Worm (Caenorhabditis elegans): ENCODE results near the gene C45B11.6.
A peak's percentile ranks its signal among the peaks of the same experiment; 100 is the strongest.

The C45B11.6 gene

DNA sequence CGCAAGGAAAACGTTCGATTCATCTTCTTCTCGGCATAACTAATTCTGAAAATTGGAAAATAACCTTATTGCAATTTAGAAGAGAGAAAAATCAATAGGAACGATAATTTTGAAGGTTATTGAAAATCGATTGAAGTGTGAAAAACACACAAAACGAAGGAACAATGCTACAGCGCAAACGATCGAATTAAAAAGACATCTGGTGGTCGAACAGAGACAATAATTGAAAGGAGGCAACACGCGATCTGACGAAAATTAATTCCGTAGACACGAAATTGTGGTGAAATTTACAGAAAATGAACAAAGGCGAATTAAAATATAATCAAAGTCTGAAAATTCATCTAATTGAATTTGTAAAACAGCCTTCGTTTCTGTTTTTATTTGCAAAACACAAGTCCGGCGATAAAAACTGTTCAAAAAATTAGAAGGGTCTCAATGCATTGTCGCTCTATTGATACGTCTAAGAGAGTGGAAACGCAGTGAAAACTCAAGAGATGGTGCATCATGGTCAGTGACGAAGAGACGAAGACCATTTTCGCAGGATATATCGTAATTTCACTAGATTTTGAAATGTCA, 4.4 kb upstream of the C45B11.6 start, which contains the start of gene pak-2:
Gene pak-2 (minus strand): TSS at position 51 of the 576 bp plus-strand sequence.
- TF ChIP-seq lin-40 (tag; optimal IDR thresholded peaks at IDR 0.05) (peak; percentile 63), efl-1 (GFP tag; optimal IDR thresholded peaks at IDR 0.05) (peak; percentile 12), B0261.1 (tag; optimal IDR thresholded peaks at IDR 0.05) (peak; percentile 1), D2030.7 (GFP tag; IDR thresholded peaks at IDR 0.05) (0 out of 2 replicates have a peak, but pooled peaks have one; percentile 23), Y79H2A.3 (GFP tag; conservative IDR thresholded peaks at IDR 0.05) (no peak), unc-130 (GFP tag; optimal IDR thresholded peaks at IDR 0.05) (no peak), bed-2 (GFP tag; IDR thresholded peaks at IDR 0.05) (0 out of 2 replicates have a peak, but pooled peaks have one; percentile 69), ets-4 (GFP tag; optimal IDR thresholded peaks at IDR 0.05) (no peak), somi-1 (GFP tag; optimal IDR thresholded peaks at IDR 0.05) (peak; percentile 10), mcd-1 (GFP tag; IDR thresholded peaks at IDR 0.05) (peak; percentile 88), F37B4.10 (GFP tag; IDR thresholded peaks at IDR 0.05) (no peak), ceh-100 (GFP tag; IDR thresholded peaks at IDR 0.05) (peak; percentile 96), aptf-2 (GFP tag; conservative IDR thresholded peaks at IDR 0.05) (0 out of 2 replicates have a peak, but pooled peaks have one; percentile 36), ceh-27 (GFP tag; optimal IDR thresholded peaks at IDR 0.05) (peak; percentile 84), hlh-26 (GFP tag; conservative IDR thresholded peaks at IDR 0.05) (no peak), pbrm-1 (GFP tag; IDR thresholded peaks at IDR 0.05) (peak; percentile 54; the same call in 1 of the 2 replicates), nhr-80 (tag; optimal IDR thresholded peaks at IDR 0.05) (peak; percentile 59), F49E8.2 (tag; optimal IDR thresholded peaks at IDR 0.05; ENCODE audit: insufficient read depth) (peak; percentile 26), lin-35 (GFP tag; optimal IDR thresholded peaks at IDR 0.05) (peak in 1 of 3 experiments; percentile 42), attf-5 (GFP tag; optimal IDR thresholded peaks at IDR 0.05) (peak; percentile 83), K12H6.12 (tag; optimal IDR thresholded peaks at IDR 0.05) (peak; percentile 84), snpc-4 (GFP tag; optimal IDR thresholded peaks at IDR 0.05) (no peak), snpc-4 (tag; optimal IDR thresholded peaks at IDR 0.05) (peak in 1 of 4 experiments; percentile 38), F33H1.4 (GFP tag; IDR thresholded peaks at IDR 0.05) (no peak), nfya-1 (tag; optimal IDR thresholded peaks at IDR 0.05; ENCODE audit: borderline replicate concordance, insufficient read depth) (no peak), madf-8 (GFP tag; conservative IDR thresholded peaks at IDR 0.05) (no peak), madf-10 (tag; optimal IDR thresholded peaks at IDR 0.05) (peak; percentile 58), ztf-18 (tag; optimal IDR thresholded peaks at IDR 0.05) (peak; percentile 49), F23B12.7 (tag; optimal IDR thresholded peaks at IDR 0.05; ENCODE audit: insufficient read depth) (peak; percentile 86), lin-26 (GFP tag; IDR thresholded peaks at IDR 0.05) (no peak), nfyb-1 (GFP tag; IDR thresholded peaks at IDR 0.05) (no peak), hrde-1 (tag; optimal IDR thresholded peaks at IDR 0.05; ENCODE audit: borderline replicate concordance) (no peak), tbp1 (GFP tag; optimal IDR thresholded peaks at IDR 0.05) (peak; percentile 30), cebp-1 (GFP tag; IDR thresholded peaks at IDR 0.05) (no peak), cebp-1 (tag; optimal IDR thresholded peaks at IDR 0.05) (peak; percentile 55), attf-3 (GFP tag; conservative IDR thresholded peaks at IDR 0.05) (peak; percentile 51; the same call in 1 of the 2 replicates), hmg-1.2 (GFP tag; IDR thresholded peaks at IDR 0.05) (peak; percentile 58; the same call in 1 of the 2 replicates), athp-1 (tag; optimal IDR thresholded peaks at IDR 0.05) (no peak), mel-28 (tag; optimal IDR thresholded peaks at IDR 0.05; ENCODE audit: borderline replicate concordance) (no peak), let-607 (tag; optimal IDR thresholded peaks at IDR 0.05) (peak in 1 of 2 experiments; percentile 3), lin-54 (GFP tag; optimal IDR thresholded peaks at IDR 0.05) (peak; percentile 48), akir-1 (GFP tag; optimal IDR thresholded peaks at IDR 0.05) (peak; percentile 64), nhr-27 (tag; optimal IDR thresholded peaks at IDR 0.05) (no peak), ccch-3 (GFP tag; optimal IDR thresholded peaks at IDR 0.05) (peak; percentile 73), rcor-1 (GFP tag; IDR thresholded peaks at IDR 0.05) (0 out of 2 replicates have a peak, but pooled peaks have one; percentile 32)
